Worm (Caenorhabditis elegans) whole organism, L4/young adult: ENCODE measurements around the gene W06G6.9.

Source experiments
- W03F9.2 ChIP-seq: fragments of 150-350 bp; optimal IDR thresholded peaks from 2 replicates; lab custom pipeline; 2014; ENCODE audit warnings: missing biosample characterization, missing genetic modification characterization
- dao-5 ChIP-seq: sonication (generic microtip); optimal IDR thresholded peaks from 2 replicates; lab custom pipeline; 2016; ENCODE audit warnings: missing genotype, missing genetic modification characterization, moderate library complexity, missing compliant biosample characterization
- him-1 ChIP-seq: sonication (generic microtip); optimal IDR thresholded peaks from 2 replicates; lab custom pipeline; 2016; ENCODE audit warnings: missing genotype, missing genetic modification reagents, missing genetic modification characterization, missing compliant biosample characterization

DNA sequence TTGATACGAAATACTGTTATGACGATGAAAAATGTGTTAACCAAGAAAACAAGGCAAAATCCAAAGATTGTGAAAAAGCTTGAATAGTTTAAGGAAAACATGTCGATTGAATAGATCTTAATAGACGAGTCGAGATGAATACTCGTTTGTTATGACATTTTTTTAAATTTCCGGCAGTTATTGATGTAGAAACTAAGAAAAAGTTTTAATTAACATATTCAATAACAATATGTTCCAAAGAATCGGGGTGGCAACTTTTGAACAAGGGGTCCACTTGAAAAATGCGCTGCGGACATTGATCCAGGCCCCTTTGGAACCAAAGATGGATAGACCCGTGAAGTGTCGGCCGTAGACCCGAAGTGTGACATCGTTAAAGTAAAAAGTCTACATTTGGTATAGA is 24.9 kb upstream of the W06G6.9 start, which contains the start of gene str-61:
- no peak for TF ChIP-seq him-1
- TF ChIP-seq dao-5 (tag; lab: Kevin White, UChicago) = no peak
- no peak for TF ChIP-seq W03F9.2 (tag; lab: Kevin White, UChicago)
